Fruit fly (Drosophila melanogaster) whole organism, wandering third instar larva: ENCODE data around the gene CG15482.

Experiments
- Abd-B ChIP-seq: fragments of >200 bp; optimal IDR thresholded peaks from 2 replicates; lab custom pipeline; 2017; ENCODE audit warnings: missing biosample characterization, missing genetic modification characterization
- CG9705 ChIP-seq: fragments of 200-800 bp; sonication (Bioruptor generic); optimal IDR thresholded peaks from 2 replicates; lab custom pipeline; 2018; ENCODE audit warnings: missing biosample characterization, mild to moderate bottlenecking, missing genetic modification characterization
- CrebA ChIP-seq: fragments of 200-800 bp; sonication (Bioruptor generic); optimal IDR thresholded peaks from 2 replicates; lab custom pipeline; 2016; ENCODE audit warnings: missing biosample characterization, mild to moderate bottlenecking, missing genetic modification characterization, borderline replicate concordance
- Dfd ChIP-seq: fragments of >200 bp; optimal IDR thresholded peaks from 2 replicates; lab custom pipeline; 2017; ENCODE audit warnings: missing biosample characterization, missing genetic modification characterization
- Dif ChIP-seq: fragments of 200-275, 200-300 bp; sonication (Bioruptor generic); optimal IDR thresholded peaks from 2 replicates; lab custom pipeline; 2018; ENCODE audit warnings: missing biosample characterization, missing genetic modification characterization; ENCODE audit not compliant: partially characterized antibody
- GATAd ChIP-seq: sonication (Bioruptor generic); optimal IDR thresholded peaks from 2 replicates; lab custom pipeline; 2016; ENCODE audit warnings: missing biosample characterization, missing genetic modification characterization
- HLH106 ChIP-seq: fragments of 200-800 bp; optimal IDR thresholded peaks from 3 replicates; lab custom pipeline; 2019; ENCODE audit warnings: missing biosample characterization, mild to moderate bottlenecking, missing genetic modification characterization, moderate library complexity
- Hnf4 ChIP-seq: fragments of 200-800 bp; sonication (Bioruptor generic); optimal IDR thresholded peaks from 2 replicates; lab custom pipeline; 2016; ENCODE audit warnings: missing biosample characterization, mild to moderate bottlenecking, missing genetic modification characterization
- Hr78 ChIP-seq: fragments of >200 bp; optimal IDR thresholded peaks from 2 replicates; lab custom pipeline; 2017; ENCODE audit warnings: missing biosample characterization, missing genetic modification characterization
- Hr83 ChIP-seq: fragments of 200-300 bp; sonication (Bioruptor generic); optimal IDR thresholded peaks from 2 replicates; lab custom pipeline; 2016; ENCODE audit warnings: missing biosample characterization, mild to moderate bottlenecking, missing genetic modification characterization, moderate library complexity; ENCODE audit not compliant: poor library complexity, severe bottlenecking
- Jra ChIP-seq: sonication (Bioruptor generic); optimal IDR thresholded peaks from 2 replicates; lab custom pipeline; 2016; ENCODE audit warnings: missing biosample characterization, missing genetic modification characterization
- Myc ChIP-seq: fragments of >200 bp; optimal IDR thresholded peaks from 2 replicates; lab custom pipeline; 2017
- N ChIP-seq: fragments of >200 bp; optimal IDR thresholded peaks from 2 replicates; lab custom pipeline; 2018; ENCODE audit warnings: missing biosample characterization, missing external identifiers, missing genetic modification characterization
- OdsH ChIP-seq: fragments of 200-800 bp; sonication (Bioruptor generic); optimal IDR thresholded peaks from 2 replicates; lab custom pipeline; 2016; ENCODE audit warnings: missing biosample characterization, mild to moderate bottlenecking, missing genetic modification characterization
- Rel ChIP-seq, 2 experiments: fragments of 200-800 bp; sonication (Bioruptor generic) in 1 of 2; optimal IDR thresholded peaks; 2 replicates in 1 of 2; 3 replicates in 1 of 2; lab custom pipeline; 2016 to 2019; ENCODE audit warnings: mild to moderate bottlenecking in 2 of 2, missing biosample characterization in 2 of 2, missing genetic modification characterization in 2 of 2, moderate library complexity in 1 of 2
- Sp1 ChIP-seq: fragments of 200-800 bp; sonication (Bioruptor generic); optimal IDR thresholded peaks from 3 replicates; lab custom pipeline; 2019; ENCODE audit warnings: missing biosample characterization, mild to moderate bottlenecking, missing genetic modification characterization, moderate library complexity
- br ChIP-seq: fragments of 200-800 bp; sonication (Bioruptor generic); optimal IDR thresholded peaks from 2 replicates; lab custom pipeline; 2016; ENCODE audit warnings: missing biosample characterization, missing genetic modification characterization
- brk ChIP-seq: fragments of 200-800 bp; sonication (Bioruptor generic); optimal IDR thresholded peaks from 2 replicates; lab custom pipeline; 2016; ENCODE audit warnings: missing biosample characterization, mild to moderate bottlenecking, missing genetic modification characterization
- dl ChIP-seq, 2 experiments: fragments of 175-275, 200-275 bp in 1 of 2; fragments of 200-275 bp in 1 of 2; sonication (Bioruptor generic); optimal IDR thresholded peaks; lab custom pipeline; 2018; ENCODE audit warnings: mild to moderate bottlenecking in 2 of 2, missing biosample characterization in 2 of 2, missing genetic modification characterization in 2 of 2, moderate library complexity in 2 of 2; ENCODE audit not compliant: partially characterized antibody in 2 of 2, insufficient read depth in 1 of 2
- dmrt93B ChIP-seq: fragments of 200-800 bp; sonication (Bioruptor generic); optimal IDR thresholded peaks from 2 replicates; lab custom pipeline; 2018; ENCODE audit warnings: missing biosample characterization, mild to moderate bottlenecking, missing genetic modification characterization
- dsf ChIP-seq: sonication (Bioruptor generic); optimal IDR thresholded peaks from 2 replicates; lab custom pipeline; 2016; ENCODE audit warnings: missing biosample characterization, missing genetic modification characterization, borderline replicate concordance
- ey ChIP-seq: fragments of 200-800 bp; sonication (Bioruptor generic); optimal IDR thresholded peaks from 2 replicates; lab custom pipeline; 2016; ENCODE audit warnings: missing biosample characterization, missing genetic modification characterization
- foxo ChIP-seq, 2 experiments: fragments of 200-800 bp; sonication (Bioruptor generic); optimal IDR thresholded peaks; 2 replicates in 1 of 2; 3 replicates in 1 of 2; lab custom pipeline; 2016 to 2017; ENCODE audit warnings: missing biosample characterization in 2 of 2, missing genetic modification characterization in 2 of 2
- fru ChIP-seq: fragments of 200-800 bp; sonication (Bioruptor generic); optimal IDR thresholded peaks from 3 replicates; lab custom pipeline; 2016; ENCODE audit warnings: missing biosample characterization, mild to moderate bottlenecking, missing genetic modification characterization
- h ChIP-seq: fragments of 200-800 bp; sonication (Bioruptor generic); optimal IDR thresholded peaks from 3 replicates; lab custom pipeline; 2016; ENCODE audit warnings: missing biosample characterization, mild to moderate bottlenecking, missing genetic modification characterization
- jim ChIP-seq: fragments of 175-275, 200-325 bp; sonication (Bioruptor generic); optimal IDR thresholded peaks from 2 replicates; lab custom pipeline; 2016; ENCODE audit warnings: missing biosample characterization, mild to moderate bottlenecking, missing genetic modification characterization
- lola ChIP-seq: fragments of >200 bp; optimal IDR thresholded peaks from 2 replicates; lab custom pipeline; 2017; ENCODE audit warnings: missing biosample characterization, missing genetic modification characterization
- pan ChIP-seq: fragments of >200 bp; optimal IDR thresholded peaks from 2 replicates; lab custom pipeline; 2017
- psq ChIP-seq: fragments of 200-800 bp; sonication (Bioruptor generic); optimal IDR thresholded peaks from 3 replicates; lab custom pipeline; 2017; ENCODE audit warnings: missing biosample characterization, mild to moderate bottlenecking, missing genetic modification characterization, moderate library complexity
- sv ChIP-seq: fragments of 200-800 bp; sonication (Bioruptor generic); optimal IDR thresholded peaks from 3 replicates; lab custom pipeline; 2016; ENCODE audit warnings: missing biosample characterization, missing genetic modification characterization
- tai ChIP-seq: sonication (Bioruptor generic); optimal IDR thresholded peaks from 2 replicates; lab custom pipeline; 2016; ENCODE audit warnings: missing biosample characterization, missing genetic modification characterization

Gene CG15482

dm6 chr2L:13251167-13251566, 39.6 kb upstream of the CG15482 start:
- TF ChIP-seq jim (GFP tag; lab: Kevin White, UChicago) (no peak), br (GFP tag; lab: Kevin White, UChicago) (no peak), Sp1 (GFP tag; lab: Kevin White, UChicago) (no peak), lola (no peak), tai (GFP tag; lab: Kevin White, UChicago) (no peak), Jra (GFP tag; lab: Kevin White, UChicago) (no peak), Dfd (no peak), HLH106 (tag; lab: Kevin White, UChicago) (no peak), Dif (GFP tag; lab: Kevin White, UChicago) (no peak), Abd-B (GFP tag; lab: Kevin White, UChicago) (no peak), dl (GFP tag; optimal IDR thresholded peaks at IDR 0.05; lab: Kevin White, UChicago; ENCODE audit: insufficient read depth in 1 of 2, partially characterized antibody in 2 of 2) (no peak), Myc (no peak), dmrt93B (GFP tag; lab: Kevin White, UChicago) (no peak)

- no peak for TF ChIP-seq Jra (GFP tag; lab: Kevin White, UChicago)
- TF ChIP-seq h (GFP tag; lab: Kevin White, UChicago): no peak
- TF ChIP-seq GATAd (GFP tag; lab: Kevin White, UChicago): no peak
- TF ChIP-seq Myc: no peak
- TF ChIP-seq psq (GFP tag; lab: Kevin White, UChicago): no peak
- no peak for TF ChIP-seq ey
- no peak for TF ChIP-seq Hr78
- no peak for TF ChIP-seq lola
- TF ChIP-seq foxo (GFP tag; optimal IDR thresholded peaks at IDR 0.05; lab: Kevin White, UChicago): no peak
- no peak for TF ChIP-seq OdsH
- no peak for TF ChIP-seq tai (GFP tag; lab: Kevin White, UChicago)
- no peak for TF ChIP-seq Hnf4 (GFP tag; lab: Kevin White, UChicago)
- no peak for TF ChIP-seq N (GFP tag; lab: Kevin White, UChicago)
- TF ChIP-seq Dfd: no peak
- TF ChIP-seq dmrt93B (GFP tag; lab: Kevin White, UChicago): no peak
- no peak for TF ChIP-seq dsf (GFP tag; lab: Kevin White, UChicago)
- TF ChIP-seq Rel (GFP tag; optimal IDR thresholded peaks at IDR 0.05; lab: Kevin White, UChicago): no peak
- no peak for TF ChIP-seq Rel (tag; optimal IDR thresholded peaks at IDR 0.05; lab: Kevin White, UChicago)
- no peak for TF ChIP-seq sv
- no peak for TF ChIP-seq brk (GFP tag; lab: Kevin White, UChicago)
- no peak for TF ChIP-seq CrebA (GFP tag; lab: Kevin White, UChicago)
These were observed 34.4 kb upstream of the CG15482 start, which contains the start of gene CG16820 for dm6 chr2L:13245855-13246645. Gene CG16820, plus strand, starts transcription at chr2L:13246232.

DNA sequence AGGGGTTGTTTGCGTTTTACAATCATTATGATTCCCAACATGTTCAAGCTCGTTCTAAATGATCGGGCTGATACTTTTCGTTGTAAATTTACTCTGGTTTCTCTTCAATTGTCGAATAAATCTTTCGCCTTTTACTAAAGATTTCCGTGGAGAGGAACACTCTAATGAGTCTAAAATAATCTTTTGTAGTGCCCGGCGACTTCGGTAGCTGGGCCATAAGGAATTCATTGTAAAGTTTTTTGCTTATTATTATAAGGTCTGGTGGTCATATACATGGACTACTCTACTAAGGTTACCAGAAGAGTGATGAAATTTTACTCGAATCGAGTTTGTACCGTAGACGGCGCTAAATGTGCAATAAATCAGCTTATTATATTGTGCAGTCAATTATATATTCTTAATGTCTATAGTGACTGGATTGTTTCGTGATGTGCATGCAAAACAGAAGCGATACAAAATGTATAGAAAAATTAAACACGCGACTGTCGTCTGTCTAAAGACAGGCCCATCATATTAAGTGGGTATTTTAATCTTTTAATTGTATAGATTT, 33.2 kb upstream of the CG15482 start:
- TF ChIP-seq psq (GFP tag; lab: Kevin White, UChicago): no peak
- no peak for TF ChIP-seq dl (GFP tag; optimal IDR thresholded peaks at IDR 0.05; lab: Kevin White, UChicago; ENCODE audit: insufficient read depth in 1 of 2, partially characterized antibody in 2 of 2)
- no peak for TF ChIP-seq pan (lab: Kevin White, UChicago)
- no peak for TF ChIP-seq fru (GFP tag; lab: Kevin White, UChicago)
- no peak for TF ChIP-seq sv
- TF ChIP-seq Hr83 (GFP tag; lab: Kevin White, UChicago): no peak
- TF ChIP-seq CrebA (GFP tag; lab: Kevin White, UChicago): no peak
- TF ChIP-seq ey: no peak
- TF ChIP-seq Hr78: no peak
- TF ChIP-seq, all 38 proteins: peak for 0

- no peak for TF ChIP-seq Hnf4 (GFP tag; lab: Kevin White, UChicago)
- TF ChIP-seq brk (GFP tag; lab: Kevin White, UChicago): no peak
- TF ChIP-seq CG9705 (GFP tag; lab: Kevin White, UChicago): no peak
- no peak for TF ChIP-seq HLH106 (tag; lab: Kevin White, UChicago)
- TF ChIP-seq Dif (GFP tag; lab: Kevin White, UChicago): no peak
- TF ChIP-seq N (GFP tag; lab: Kevin White, UChicago): no peak
- TF ChIP-seq sv: no peak
- TF ChIP-seq Dfd: no peak
These were observed 28.1 kb upstream of the CG15482 start, which contains the start of gene Jhbp13 for dm6 chr2L:13239689-13240088. Gene Jhbp13, plus strand, starts transcription at chr2L:13239989.
